Comparison of ENCODE assay signal across 2 fruit fly cellular contexts in genomic region chr3R:17891025-17891424, dm6.
A peak's percentile ranks its signal among the peaks of the same experiment; 100 is the strongest.
TF ChIP-seq lines count a peak whose summit lies in the region.

No protein-coding gene starts in this region.

- TF ChIP-seq CTCF in whole organism, embryonic (GFP tag; optimal IDR thresholded peaks at IDR 0.05; lab: Kevin White, UChicago), result no peak

TF ChIP-seq in whole organism, embryonic, 481 proteins besides CTCF, POLR2A, EP300 and RAD21:
- TF ChIP-seq CG9215 (GFP tag; IDR thresholded peaks at IDR 0.05; lab: Robert Waterston, UW), result 0 out of 2 replicates have a peak, but pooled peaks have one; percentile 9
- peak; percentile 97 for TF ChIP-seq Hr39 (optimal IDR thresholded peaks at IDR 0.05; lab: Kevin White, UChicago)
- 0 out of 2 replicates have a peak, but pooled peaks have one; percentile 20 for TF ChIP-seq sisA (GFP tag; IDR thresholded peaks at IDR 0.05; lab: Robert Waterston, UW)
- no peak for TF ChIP-seq Meics (GFP tag; optimal IDR thresholded peaks at IDR 0.05; lab: Kevin White, UChicago)
- TF ChIP-seq Dref (GFP tag; IDR thresholded peaks at IDR 0.05; lab: Robert Waterston, UW), result 0 out of 2 replicates have a peak, but pooled peaks have one; percentile 13

TF ChIP-seq in whole organism, wandering third instar larva, 38 proteins besides CTCF, POLR2A, EP300 and RAD21:
- TF ChIP-seq ey (GFP tag; optimal IDR thresholded peaks at IDR 0.05; lab: Kevin White, UChicago) (no peak), Mio (GFP tag; optimal IDR thresholded peaks at IDR 0.05; lab: Kevin White, UChicago) (no peak), Dfd (GFP tag; optimal IDR thresholded peaks at IDR 0.05; lab: Kevin White, UChicago) (peak; percentile 94), HLH106 (tag; optimal IDR thresholded peaks at IDR 0.05; lab: Kevin White, UChicago) (no peak), N (GFP tag; optimal IDR thresholded peaks at IDR 0.05; lab: Kevin White, UChicago) (no peak), fru (GFP tag; optimal IDR thresholded peaks at IDR 0.05; lab: Kevin White, UChicago) (no peak), sv (GFP tag; optimal IDR thresholded peaks at IDR 0.05; lab: Kevin White, UChicago) (no peak)
TF ChIP-seq in whole organism, wandering third instar larva: peak in this region for 1.

Comparison
In these comparisons a context has a peak if more than half of its experiments do, and no peak if none do; other contexts are left out.
1. Of the 10 proteins assayed by ChIP-seq in both whole organism, embryonic and whole organism, wandering third instar larva: peak only in whole organism, embryonic: none; only in whole organism, wandering third instar larva: Dfd; in both: none; in neither: 9.